Fruit fly (Drosophila melanogaster): ENCODE data around the gene CG7130.

Gene CG7130

dm6 chr3L:22094308-22094866 is 18.8 kb upstream of the CG7130 start (continued):
- TF ChIP-seq fd96Cb (tag; optimal IDR thresholded peaks at IDR 0.05) (no peak), CG6254 (GFP tag; optimal IDR thresholded peaks at IDR 0.05) (no peak), CG13624 (GFP tag; optimal IDR thresholded peaks at IDR 0.05) (no peak)

DNA sequence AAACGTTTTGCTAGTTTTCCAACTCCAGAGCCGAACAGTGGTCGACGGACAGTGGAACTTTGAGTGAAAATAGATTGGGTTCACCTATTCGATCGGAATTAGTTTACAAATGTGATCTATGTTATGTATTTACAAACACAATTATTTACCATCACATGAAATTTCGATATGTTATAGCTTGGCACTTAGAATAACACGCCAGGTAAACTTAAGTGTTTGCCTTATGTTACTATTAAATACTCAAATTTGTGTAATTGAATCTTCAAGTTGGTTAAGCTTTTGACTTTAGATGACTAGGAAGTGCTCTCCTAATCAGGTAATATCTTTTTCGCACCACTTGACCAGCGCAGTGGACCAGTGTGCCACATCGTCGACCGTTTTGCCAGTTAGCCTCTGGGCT is 15.8 kb upstream of the CG7130 start:
- peak; percentile 70 for TF ChIP-seq sens (GFP tag)
- no peak for TF ChIP-seq lbe (GFP tag; optimal IDR thresholded peaks at IDR 0.05)
- no peak for TF ChIP-seq Ets97D (GFP tag; optimal IDR thresholded peaks at IDR 0.05)
- no peak for TF ChIP-seq CG14710 (tag; optimal IDR thresholded peaks at IDR 0.05)
- TF ChIP-seq Med (GFP tag): peak; percentile 4

DNA sequence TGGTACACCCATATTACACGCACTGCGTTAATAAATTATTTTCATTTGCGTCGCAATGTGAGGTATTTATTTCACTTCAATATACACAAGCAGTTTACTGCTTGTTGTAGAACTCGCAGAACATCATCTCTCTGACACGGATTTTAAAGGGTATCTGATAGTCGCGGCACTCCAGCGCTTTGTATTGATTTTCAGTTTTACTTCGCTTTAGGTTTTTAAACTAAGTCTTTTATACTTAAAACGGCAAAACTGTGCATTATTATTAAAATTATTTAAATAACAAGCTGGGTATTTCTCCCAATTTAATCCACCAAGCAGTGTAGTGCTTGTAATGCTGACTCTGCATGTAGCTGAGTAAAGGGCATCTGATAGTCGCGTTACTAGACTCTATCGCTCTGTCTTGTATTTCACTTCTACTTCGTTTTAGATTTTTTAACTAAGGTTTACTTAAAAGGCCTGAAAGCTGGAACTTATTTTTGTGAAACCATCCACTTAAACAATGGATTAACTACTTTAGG is 7.6 kb upstream of the CG7130 start:
- no peak for TF ChIP-seq fd96Cb (tag; optimal IDR thresholded peaks at IDR 0.05)
- no peak for TF ChIP-seq CG7372 (GFP tag; IDR thresholded peaks at IDR 0.05)
- TF ChIP-seq CG6813 (GFP tag; optimal IDR thresholded peaks at IDR 0.05): no peak
- no peak for TF ChIP-seq Ravus (GFP tag; IDR thresholded peaks at IDR 0.05)
- peak; percentile 51; the same call in 1 of the 3 replicates for TF ChIP-seq CG6791 (GFP tag; IDR thresholded peaks at IDR 0.05; ENCODE audit: partially characterized antibody)
- no peak for TF ChIP-seq sens-2 (GFP tag; IDR thresholded peaks at IDR 0.05)
- TF ChIP-seq D (optimal IDR thresholded peaks at IDR 0.05): no peak
- TF ChIP-seq D (GFP tag; optimal IDR thresholded peaks at IDR 0.05): no peak
- no peak for TF ChIP-seq ac (GFP tag; optimal IDR thresholded peaks at IDR 0.05)
- TF ChIP-seq CG4424 (GFP tag; optimal IDR thresholded peaks at IDR 0.05): no peak
- TF ChIP-seq sug (tag; optimal IDR thresholded peaks at IDR 0.05): no peak
- TF ChIP-seq HLHmδ (GFP tag; optimal IDR thresholded peaks at IDR 0.05): no peak
- no peak for TF ChIP-seq da (GFP tag; optimal IDR thresholded peaks at IDR 0.05)
- TF ChIP-seq NfI (GFP tag; optimal IDR thresholded peaks at IDR 0.05): no peak
- TF ChIP-seq CG10147 (GFP tag; optimal IDR thresholded peaks at IDR 0.05): no peak
- no peak for TF ChIP-seq Drgx (GFP tag; IDR thresholded peaks at IDR 0.05)
- no peak for TF ChIP-seq CG8924 (tag; optimal IDR thresholded peaks at IDR 0.05)
- TF ChIP-seq dimm (GFP tag; IDR thresholded peaks at IDR 0.05): no peak
- no peak for TF ChIP-seq TFAM (GFP tag; optimal IDR thresholded peaks at IDR 0.05)
- TF ChIP-seq bcd (GFP tag; optimal IDR thresholded peaks at IDR 0.05): no peak
- peak in 1 of 2 experiments; percentile 28 for TF ChIP-seq Dfd (GFP tag; optimal IDR thresholded peaks at IDR 0.05)
- TF ChIP-seq CG31224 (GFP tag; IDR thresholded peaks at IDR 0.05): no peak
- no peak for TF ChIP-seq CG13894 (tag; optimal IDR thresholded peaks at IDR 0.05)
- no peak for TF ChIP-seq luna (GFP tag; optimal IDR thresholded peaks at IDR 0.05)
- TF ChIP-seq CG7963 (GFP tag; IDR thresholded peaks at IDR 0.05; ENCODE audit: partially characterized antibody): 0 out of 3 replicates have a peak, but pooled peaks have one; percentile 20
- no peak for TF ChIP-seq lilli (GFP tag; optimal IDR thresholded peaks at IDR 0.05)
- no peak for TF ChIP-seq slou (GFP tag; optimal IDR thresholded peaks at IDR 0.05)
- TF ChIP-seq aop (GFP tag; IDR thresholded peaks at IDR 0.05): no peak
- peak; percentile 73 for TF ChIP-seq CG16813 (GFP tag; IDR thresholded peaks at IDR 0.05; ENCODE audit: partially characterized antibody)
- TF ChIP-seq Doc3 (GFP tag; IDR thresholded peaks at IDR 0.05; ENCODE audit: partially characterized antibody): no peak
- peak; percentile 56 for TF ChIP-seq Ets65A (GFP tag)
- TF ChIP-seq grau (tag; optimal IDR thresholded peaks at IDR 0.05): no peak
- TF ChIP-seq CG17328 (GFP tag; IDR thresholded peaks at IDR 0.05): no peak
- TF ChIP-seq cas (GFP tag; IDR thresholded peaks at IDR 0.05): no peak
- TF ChIP-seq CG7987 (GFP tag; optimal IDR thresholded peaks at IDR 0.05): no peak
- TF ChIP-seq CG2129 (GFP tag; IDR thresholded peaks at IDR 0.05; ENCODE audit: partially characterized antibody): no peak
- no peak for TF ChIP-seq scrt (GFP tag; optimal IDR thresholded peaks at IDR 0.05)
- no peak for TF ChIP-seq Fer3 (tag; optimal IDR thresholded peaks at IDR 0.05)
- no peak for TF ChIP-seq pzg (GFP tag; optimal IDR thresholded peaks at IDR 0.05)
- TF ChIP-seq dmrt11E (tag; optimal IDR thresholded peaks at IDR 0.05): no peak

Measured in whole organism, embryonic.